Worm (Caenorhabditis elegans) whole organism, L1 larva: ENCODE data around the gene C34D10.1.
A peak's percentile ranks its signal among the peaks of the same experiment; 100 is the strongest.

Source experiments
- dpl-1 ChIP-seq, 3 experiments: fragments of 150-350 bp in 2 of 3; sonication (generic microtip) in 1 of 3; optimal IDR thresholded peaks; 2 replicates each; lab custom pipeline; 2014 to 2017; ENCODE audit warnings: missing biosample characterization in 3 of 3, missing genetic modification characterization in 3 of 3, missing genetic modification reagents in 3 of 3
- efl-3 ChIP-seq: fragments of 200-800 bp; sonication (Bioruptor generic); optimal IDR thresholded peaks from 2 replicates; lab custom pipeline; 2018; ENCODE audit warnings: mild to moderate bottlenecking, missing genetic modification characterization, missing compliant biosample characterization
- egl-27 ChIP-seq, 2 experiments: fragments of 150-350 bp in 1 of 2; sonication (generic microtip); optimal IDR thresholded peaks; 3 replicates each; lab custom pipeline; 2017 to 2018; ENCODE audit warnings: missing biosample characterization in 2 of 2, missing genetic modification characterization in 2 of 2, missing genetic modification reagents in 2 of 2
- fkh-8 ChIP-seq: sonication (generic microtip); optimal IDR thresholded peaks from 2 replicates; lab custom pipeline; 2016; ENCODE audit warnings: mild to moderate bottlenecking, missing genetic modification characterization, missing compliant biosample characterization
- jun-1 ChIP-seq: fragments of 150-350 bp; optimal IDR thresholded peaks from 2 replicates; lab custom pipeline; 2014; ENCODE audit warnings: missing biosample characterization, missing genetic modification reagents, missing genetic modification characterization
- lin-13 ChIP-seq: fragments of 150-350 bp; optimal IDR thresholded peaks from 2 replicates; lab custom pipeline; 2014; ENCODE audit warnings: missing biosample characterization, missing genetic modification reagents, missing genetic modification characterization
- mdl-1 ChIP-seq, 2 experiments: fragments of 150-350 bp; optimal IDR thresholded peaks; 2 replicates each; lab custom pipeline; 2014 to 2017; ENCODE audit warnings: missing biosample characterization in 2 of 2, missing genetic modification characterization in 2 of 2, inconsistent platforms in 1 of 2
- nhr-71 ChIP-seq: sonication (generic microtip); optimal IDR thresholded peaks from 2 replicates; lab custom pipeline; 2016; ENCODE audit warnings: mild to moderate bottlenecking, missing genetic modification characterization, moderate library complexity, missing compliant biosample characterization
- nhr-77 ChIP-seq: fragments of 150-350 bp; optimal IDR thresholded peaks from 2 replicates; lab custom pipeline; 2014; ENCODE audit warnings: missing biosample characterization, missing genetic modification characterization
- unc-62 ChIP-seq: fragments of 150-350 bp; optimal IDR thresholded peaks from 2 replicates; lab custom pipeline; 2014; ENCODE audit warnings: missing biosample characterization, missing genetic modification reagents, missing genetic modification characterization

ce11 chrX:8069293-8069692 is 40.0 kb downstream of the C34D10.1 start, which contains the start of gene C18A11.1:
- TF ChIP-seq jun-1 (tag; lab: Kevin White, UChicago) (peak; percentile 2), nhr-71 (tag; lab: Kevin White, UChicago) (peak; percentile 49), unc-62 (GFP tag; lab: Kevin White, UChicago) (no peak), mdl-1 (tag; optimal IDR thresholded peaks at IDR 0.05; lab: Kevin White, UChicago) (peak in 1 of 2 experiments; percentile 25), efl-3 (no peak), nhr-77 (tag; lab: Kevin White, UChicago) (no peak), dpl-1 (GFP tag; optimal IDR thresholded peaks at IDR 0.05; lab: Kevin White, UChicago) (peak in 2 of 3 experiments; percentile 6 to 33), lin-13 (GFP tag; lab: Kevin White, UChicago) (no peak), egl-27 (tag; optimal IDR thresholded peaks at IDR 0.05; lab: Kevin White, UChicago) (no peak), fkh-8 (tag; lab: Kevin White, UChicago) (no peak)
